Fruit fly (Drosophila melanogaster) whole organism, embryonic: Measurements from ENCODE around the gene Rpt6R.

Experiments
- Aef1 ChIP-seq: fragments of 200-800 bp; sonication (Bioruptor generic); IDR thresholded peaks from 3 replicates; pipeline ENCODE4 v1.3.6; 2022; ENCODE audit warnings: missing biosample characterization, missing genetic modification characterization
- B-H1 ChIP-seq: fragments of 200-800 bp; sonication (Bioruptor generic); IDR thresholded peaks from 3 replicates; pipeline ENCODE4 v1.3.6; 2022; ENCODE audit warnings: missing biosample characterization, missing genetic modification characterization
- Blimp-1 ChIP-seq: fragments of 200-800 bp; sonication (Bioruptor generic); optimal IDR thresholded peaks from 3 replicates; lab custom pipeline; 2018; ENCODE audit warnings: missing biosample characterization, missing genetic modification characterization, mild to moderate bottlenecking, moderate library complexity, missing genetic modification reagents
- CG10274 ChIP-seq: fragments of 200-800 bp; sonication (Bioruptor generic); optimal IDR thresholded peaks from 3 replicates; lab custom pipeline; 2017; ENCODE audit warnings: missing biosample characterization, mild to moderate bottlenecking, missing genetic modification characterization
- CG10543 ChIP-seq: fragments of 200-800 bp; sonication (Bioruptor generic); optimal IDR thresholded peaks from 3 replicates; lab custom pipeline; 2017; ENCODE audit warnings: missing biosample characterization, mild to moderate bottlenecking, missing genetic modification characterization, moderate library complexity
- CG12071 ChIP-seq: fragments of 200-800 bp; sonication (Bioruptor generic); optimal IDR thresholded peaks from 3 replicates; lab custom pipeline; 2018; ENCODE audit warnings: missing biosample characterization, mild to moderate bottlenecking, missing genetic modification characterization
- CG12942 ChIP-seq: fragments of 200-800 bp; sonication (Bioruptor generic); optimal IDR thresholded peaks from 3 replicates; lab custom pipeline; 2016; ENCODE audit warnings: missing biosample characterization, missing genetic modification characterization
- CG14014 ChIP-seq: fragments of 200-800 bp; sonication (Bioruptor generic); IDR thresholded peaks from 2 replicates; pipeline ENCODE4 v1.3.6; 2022; ENCODE audit warnings: missing biosample characterization, missing genetic modification characterization
- CG14667 ChIP-seq: fragments of 200-800 bp; sonication (Bioruptor generic); IDR thresholded peaks from 2 replicates; pipeline ENCODE4 v1.3.6; 2022; ENCODE audit warnings: missing biosample characterization, missing genetic modification characterization
- CG14710 ChIP-seq: fragments of 200-800 bp; sonication (Bioruptor generic); optimal IDR thresholded peaks from 3 replicates; lab custom pipeline; 2019; ENCODE audit warnings: missing biosample characterization, mild to moderate bottlenecking, missing genetic modification characterization, moderate library complexity
- CG15479 ChIP-seq: fragments of 200-800 bp; sonication (Bioruptor generic); optimal IDR thresholded peaks from 3 replicates; lab custom pipeline; 2019; ENCODE audit warnings: missing biosample characterization, mild to moderate bottlenecking, missing genetic modification characterization, moderate library complexity
- CG1602 ChIP-seq: fragments of 200-800 bp; sonication (Bioruptor generic); optimal IDR thresholded peaks from 3 replicates; lab custom pipeline; 2016; ENCODE audit warnings: missing biosample characterization, missing genetic modification characterization
- CG16863 ChIP-seq: fragments of 200-800 bp; sonication (Bioruptor generic); optimal IDR thresholded peaks from 3 replicates; lab custom pipeline; 2016; ENCODE audit warnings: missing biosample characterization, missing genetic modification characterization
- CG2875 ChIP-seq: fragments of 200-800 bp; sonication (Bioruptor generic); optimal IDR thresholded peaks from 2 replicates; lab custom pipeline; 2017; ENCODE audit warnings: missing biosample characterization, mild to moderate bottlenecking, missing genetic modification characterization, missing genetic modification reagents
- CG3065 ChIP-seq: fragments of 200-800 bp; sonication (Bioruptor generic); optimal IDR thresholded peaks from 2 replicates; lab custom pipeline; 2016; ENCODE audit warnings: missing biosample characterization, missing genetic modification characterization
- CG31365 ChIP-seq: fragments of 200-800 bp; sonication (Bioruptor generic); optimal IDR thresholded peaks from 2 replicates; lab custom pipeline; 2018; ENCODE audit warnings: missing biosample characterization, mild to moderate bottlenecking, missing genetic modification characterization
- CG31441 ChIP-seq: fragments of 200-800 bp; sonication (Bioruptor generic); IDR thresholded peaks from 2 replicates; pipeline ENCODE4 v1.3.6; 2022; ENCODE audit warnings: missing biosample characterization, missing genetic modification characterization
- CG32772 ChIP-seq: fragments of 200-800 bp; sonication (Bioruptor generic); IDR thresholded peaks from 2 replicates; pipeline ENCODE4 v1.3.6; 2022; ENCODE audit warnings: missing biosample characterization, missing genetic modification characterization
- CG33557 ChIP-seq: fragments of 200-800 bp; sonication (Bioruptor generic); optimal IDR thresholded peaks from 2 replicates; lab custom pipeline; 2019; ENCODE audit warnings: missing biosample characterization, mild to moderate bottlenecking, missing genetic modification characterization, moderate library complexity
- CG3847 ChIP-seq: fragments of 200-800 bp; sonication (Bioruptor generic); IDR thresholded peaks from 2 replicates; pipeline ENCODE4 v1.3.6; 2022; ENCODE audit warnings: missing biosample characterization, missing genetic modification characterization
- CG3995 ChIP-seq: fragments of 200-800 bp; sonication (Bioruptor generic); optimal IDR thresholded peaks from 3 replicates; lab custom pipeline; 2016; ENCODE audit warnings: missing biosample characterization, missing genetic modification characterization
- CG42726 ChIP-seq: fragments of 200-800 bp; sonication (Bioruptor generic); IDR thresholded peaks from 2 replicates; pipeline ENCODE4 v1.3.6; 2022; ENCODE audit warnings: missing biosample characterization, missing genetic modification characterization; ENCODE audit not compliant: partially characterized antibody
- CG43689 ChIP-seq: fragments of 200-800 bp; sonication (Bioruptor generic); IDR thresholded peaks from 2 replicates; pipeline ENCODE4 v1.3.6; 2022; ENCODE audit warnings: missing biosample characterization, missing genetic modification characterization
- CG7786 ChIP-seq: fragments of 200-800 bp; sonication (Bioruptor generic); optimal IDR thresholded peaks from 2 replicates; lab custom pipeline; 2016; ENCODE audit warnings: missing biosample characterization, missing genetic modification characterization
- CG8359 ChIP-seq: fragments of 200-800 bp; sonication (Bioruptor generic); optimal IDR thresholded peaks from 2 replicates; lab custom pipeline; 2017; ENCODE audit warnings: missing biosample characterization, mild to moderate bottlenecking, missing genetic modification characterization, borderline replicate concordance
- D ChIP-seq, 2 experiments: fragments of 200-800 bp in 1 of 2; fragments of >200 bp in 1 of 2; sonication (Bioruptor generic) in 1 of 2; optimal IDR thresholded peaks; 2 replicates in 1 of 2; 3 replicates in 1 of 2; lab custom pipeline; 2017; ENCODE audit warnings: mild to moderate bottlenecking in 1 of 2, missing biosample characterization in 1 of 2, missing genetic modification characterization in 1 of 2, missing genetic modification reagents in 1 of 2
- E2f1 ChIP-seq: fragments of 200-800 bp; sonication (Bioruptor generic); IDR thresholded peaks from 2 replicates; pipeline ENCODE4 v1.3.6; 2022; ENCODE audit warnings: missing biosample characterization, missing genetic modification characterization
- Fer3 ChIP-seq: fragments of 200-800 bp; sonication (Bioruptor generic); optimal IDR thresholded peaks from 2 replicates; lab custom pipeline; 2018; ENCODE audit warnings: missing biosample characterization, mild to moderate bottlenecking, missing genetic modification characterization, moderate library complexity
- HmgZ ChIP-seq: fragments of 200-800 bp; sonication (Bioruptor generic); optimal IDR thresholded peaks from 2 replicates; lab custom pipeline; 2018; ENCODE audit warnings: missing biosample characterization, mild to moderate bottlenecking, missing genetic modification characterization
- Lpt ChIP-seq: fragments of >200 bp; optimal IDR thresholded peaks from 2 replicates; lab custom pipeline; 2018; ENCODE audit warnings: missing biosample characterization, missing genetic modification characterization
- Max ChIP-seq: fragments of 200-800 bp; sonication (Bioruptor generic); optimal IDR thresholded peaks from 2 replicates; lab custom pipeline; 2016; ENCODE audit warnings: missing biosample characterization, mild to moderate bottlenecking, missing genetic modification characterization
- Med ChIP-seq: fragments of 200-800 bp; sonication (Bioruptor generic); peaks from one replicate; lab custom pipeline; 2016; ENCODE audit warnings: missing biosample characterization, missing genetic modification characterization, mild to moderate bottlenecking, inconsistent platforms, moderate library complexity
- Myb ChIP-seq: fragments of 200-800 bp; sonication (Bioruptor generic); optimal IDR thresholded peaks from 2 replicates; lab custom pipeline; 2016; ENCODE audit warnings: missing biosample characterization, missing genetic modification characterization
- NK7.1 ChIP-seq: fragments of 200-800 bp; sonication (Bioruptor generic); optimal IDR thresholded peaks from 3 replicates; lab custom pipeline; 2016; ENCODE audit warnings: missing biosample characterization, missing genetic modification characterization
- Oli ChIP-seq: fragments of 200-800 bp; sonication (Bioruptor generic); optimal IDR thresholded peaks from 2 replicates; lab custom pipeline; 2018; ENCODE audit warnings: missing biosample characterization, mild to moderate bottlenecking, missing genetic modification characterization, moderate library complexity
- Rfx ChIP-seq: fragments of 200-800 bp; sonication (Bioruptor generic); IDR thresholded peaks from 2 replicates; pipeline ENCODE4 v1.3.6; 2022; ENCODE audit warnings: missing biosample characterization, missing genetic modification characterization
- Xrp1 ChIP-seq: fragments of 200-800 bp; sonication (Bioruptor generic); IDR thresholded peaks from 2 replicates; pipeline ENCODE4 v1.3.6; 2022; ENCODE audit warnings: missing biosample characterization, missing genetic modification characterization
- al ChIP-seq: fragments of 200-800 bp; sonication (Bioruptor generic); IDR thresholded peaks from 2 replicates; pipeline ENCODE4 v1.3.6; 2022; ENCODE audit warnings: missing biosample characterization, missing genetic modification characterization
- amos ChIP-seq: fragments of 200-800 bp; sonication (Bioruptor generic); IDR thresholded peaks from 2 replicates; pipeline ENCODE4 v1.3.6; 2022; ENCODE audit warnings: missing biosample characterization, missing genetic modification characterization; ENCODE audit not compliant: partially characterized antibody
- ato ChIP-seq: fragments of 200-800 bp; sonication (Bioruptor generic); IDR thresholded peaks from 2 replicates; pipeline ENCODE4 v1.3.6; 2022; ENCODE audit warnings: missing biosample characterization, missing genetic modification characterization; ENCODE audit not compliant: partially characterized antibody
- chif ChIP-seq, 2 experiments: fragments of 200-800 bp; sonication (Bioruptor generic); optimal IDR thresholded peaks; 3 replicates each; lab custom pipeline; 2016; ENCODE audit warnings: missing biosample characterization in 2 of 2, missing genetic modification characterization in 2 of 2
- dpn ChIP-seq, 2 experiments: fragments of 200-800 bp; sonication (Bioruptor generic); optimal IDR thresholded peaks; 3 replicates each; lab custom pipeline; 2016; ENCODE audit warnings: missing biosample characterization in 2 of 2, missing genetic modification characterization in 2 of 2
- ftz-f1 ChIP-seq: fragments of 200-800 bp; sonication (Bioruptor generic); optimal IDR thresholded peaks from 2 replicates; lab custom pipeline; 2016; ENCODE audit warnings: missing biosample characterization, missing genetic modification characterization
- grau ChIP-seq: fragments of 200-800 bp; optimal IDR thresholded peaks from 3 replicates; lab custom pipeline; 2019; ENCODE audit warnings: missing biosample characterization, mild to moderate bottlenecking, missing genetic modification characterization, moderate library complexity
- lilli ChIP-seq: fragments of 200-800 bp; sonication (Bioruptor generic); optimal IDR thresholded peaks from 3 replicates; lab custom pipeline; 2016; ENCODE audit warnings: missing biosample characterization, missing genetic modification characterization
- maf-S ChIP-seq: fragments of 200-800 bp; sonication (Bioruptor generic); optimal IDR thresholded peaks from 2 replicates; lab custom pipeline; 2016; ENCODE audit warnings: missing biosample characterization, missing genetic modification characterization
- onecut ChIP-seq: fragments of 200-800 bp; sonication (Bioruptor generic); IDR thresholded peaks from 2 replicates; pipeline ENCODE4 v1.3.6; 2022; ENCODE audit warnings: missing biosample characterization, missing genetic modification characterization
- peb ChIP-seq: fragments of 200-800 bp; sonication (Bioruptor generic); IDR thresholded peaks from 2 replicates; pipeline ENCODE4 v1.3.6; 2022; ENCODE audit warnings: missing biosample characterization, missing genetic modification characterization
- tio ChIP-seq: fragments of 200-800 bp; sonication (Bioruptor generic); optimal IDR thresholded peaks from 2 replicates; lab custom pipeline; 2017; ENCODE audit warnings: missing biosample characterization, missing genetic modification characterization, inconsistent platforms
- unpg ChIP-seq: fragments of 200-800 bp; sonication (Bioruptor generic); optimal IDR thresholded peaks from 3 replicates; lab custom pipeline; 2018; ENCODE audit warnings: missing biosample characterization, mild to moderate bottlenecking, missing genetic modification characterization, moderate library complexity
- zf30C ChIP-seq: fragments of 200-800 bp; sonication (Bioruptor generic); optimal IDR thresholded peaks from 3 replicates; lab custom pipeline; 2018; ENCODE audit warnings: missing biosample characterization, mild to moderate bottlenecking, missing genetic modification characterization

The Rpt6R gene

DNA sequence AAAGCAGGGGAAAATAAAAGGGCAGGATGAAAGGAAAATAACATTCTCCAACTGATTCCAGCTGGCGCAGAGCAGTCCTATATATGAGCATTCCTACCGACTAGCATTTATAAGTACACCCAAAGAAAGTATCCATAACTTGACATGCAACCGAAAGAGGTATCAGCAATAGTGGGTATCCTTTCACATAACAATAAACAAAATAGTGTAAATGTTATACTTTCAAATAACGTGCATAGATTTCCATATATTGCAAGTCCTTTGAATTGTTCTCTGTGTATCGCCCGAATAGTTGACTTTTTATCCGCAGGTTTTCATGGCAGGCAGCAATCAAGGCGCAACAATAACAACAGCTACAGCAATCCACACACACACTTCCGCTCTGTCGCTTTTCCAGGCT, 33.5 kb downstream of the Rpt6R start (continued):
- no peak for TF ChIP-seq ato
- peak in 1 of 2 experiments; percentile 11 for TF ChIP-seq dpn (GFP tag; optimal IDR thresholded peaks at IDR 0.05; lab: Kevin White, UChicago)
- TF ChIP-seq Fer3 (tag; lab: Kevin White, UChicago) = no peak
- TF ChIP-seq onecut (GFP tag; lab: Robert Waterston, UW) = no peak
- no peak for TF ChIP-seq E2f1 (GFP tag; lab: Robert Waterston, UW)
- no peak for TF ChIP-seq CG42726
- TF ChIP-seq CG12071 (GFP tag; lab: Kevin White, UChicago) = no peak
- TF ChIP-seq CG14710 = no peak
- TF ChIP-seq CG10274 = no peak
- no peak for TF ChIP-seq chif (GFP tag; optimal IDR thresholded peaks at IDR 0.05; lab: Kevin White, UChicago)
- TF ChIP-seq Med (GFP tag; lab: Kevin White, UChicago) = peak; percentile 81
- no peak for TF ChIP-seq CG3995 (GFP tag; lab: Kevin White, UChicago)
- TF ChIP-seq CG2875 (GFP tag; lab: Kevin White, UChicago) = no peak
- TF ChIP-seq D (optimal IDR thresholded peaks at IDR 0.05; lab: Kevin White, UChicago) = no peak
- TF ChIP-seq D (GFP tag; optimal IDR thresholded peaks at IDR 0.05; lab: Kevin White, UChicago) = no peak
- peak; percentile 12 for TF ChIP-seq unpg (GFP tag; lab: Kevin White, UChicago)
- no peak for TF ChIP-seq tio
- TF ChIP-seq HmgZ (tag; lab: Kevin White, UChicago) = no peak
- TF ChIP-seq CG32772 = no peak
- peak; percentile 17 for TF ChIP-seq lilli (GFP tag; lab: Kevin White, UChicago)
- TF ChIP-seq NK7.1 (GFP tag; lab: Kevin White, UChicago) = no peak
- TF ChIP-seq zf30C (GFP tag; lab: Kevin White, UChicago) = no peak
- no peak for TF ChIP-seq CG15479 (GFP tag; lab: Kevin White, UChicago)
- TF ChIP-seq maf-S (GFP tag; lab: Kevin White, UChicago) = no peak
- peak; percentile 42; the same call in 1 of the 2 replicates for TF ChIP-seq Rfx (GFP tag; lab: Robert Waterston, UW)
- TF ChIP-seq CG12942 = no peak
- no peak for TF ChIP-seq CG16863 (GFP tag; lab: Kevin White, UChicago)
- no peak for TF ChIP-seq CG3065 (GFP tag; lab: Kevin White, UChicago)
- no peak for TF ChIP-seq CG33557 (GFP tag; lab: Kevin White, UChicago)
- no peak for TF ChIP-seq Lpt (GFP tag; lab: Kevin White, UChicago)
- no peak for TF ChIP-seq CG7786 (GFP tag; lab: Kevin White, UChicago)
- no peak for TF ChIP-seq Blimp-1 (GFP tag; lab: Kevin White, UChicago)
- TF ChIP-seq al (GFP tag; lab: Robert Waterston, UW) = no peak
- peak; percentile 11 for TF ChIP-seq Myb (GFP tag; lab: Kevin White, UChicago)
- TF ChIP-seq ftz-f1 (GFP tag; lab: Kevin White, UChicago) = no peak
- TF ChIP-seq grau = peak; percentile 30
- no peak for TF ChIP-seq Xrp1 (GFP tag; lab: Robert Waterston, UW)
- no peak for TF ChIP-seq Oli (tag; lab: Kevin White, UChicago)
- no peak for TF ChIP-seq Max (GFP tag; lab: Kevin White, UChicago)
- no peak for TF ChIP-seq CG43689 (GFP tag; lab: Robert Waterston, UW)
- TF ChIP-seq CG1602 (GFP tag; lab: Kevin White, UChicago) = no peak
- 0 out of 2 replicates have a peak, but pooled peaks have one; percentile 20 for TF ChIP-seq CG3847 (GFP tag; lab: Robert Waterston, UW)
- peak; percentile 32; the same call in 1 of the 2 replicates for TF ChIP-seq CG14014
- no peak for TF ChIP-seq CG10543 (GFP tag; lab: Kevin White, UChicago)
- no peak for TF ChIP-seq amos (GFP tag; lab: Robert Waterston, UW)
- no peak for TF ChIP-seq CG31441 (GFP tag; lab: Robert Waterston, UW)
- TF ChIP-seq Aef1 = no peak
- no peak for TF ChIP-seq CG8359
- no peak for TF ChIP-seq CG31365 (tag; lab: Kevin White, UChicago)
- no peak for TF ChIP-seq peb (GFP tag; lab: Robert Waterston, UW)
- TF ChIP-seq CG14667 (GFP tag; lab: Robert Waterston, UW) = peak; percentile 28; the same call in 1 of the 2 replicates
- no peak for TF ChIP-seq B-H1 (GFP tag; lab: Robert Waterston, UW)
